Worm (Caenorhabditis elegans): ENCODE data around the gene M02G9.4.

Gene M02G9.4

ce11 chrII:10300954-10301353 is 16.2 kb upstream of the M02G9.4 start, which contains the start of gene mdt-22:
TSS of gene mdt-22 (plus strand) at chrII:10301216.
- peak; percentile 18 for TF ChIP-seq F49E8.2 (tag; optimal IDR thresholded peaks at IDR 0.05; ENCODE audit: insufficient read depth)
- peak; percentile 63 for TF ChIP-seq lin-26 (GFP tag; IDR thresholded peaks at IDR 0.05)
- peak; percentile 83 for TF ChIP-seq madf-6 (GFP tag; IDR thresholded peaks at IDR 0.05)
- TF ChIP-seq rcor-1 (GFP tag; IDR thresholded peaks at IDR 0.05), result peak; percentile 71
- peak; percentile 60 for TF ChIP-seq tlf-1 (GFP tag; optimal IDR thresholded peaks at IDR 0.05)
- no peak for TF ChIP-seq snpc-1.1 (tag; optimal IDR thresholded peaks at IDR 0.05; ENCODE audit: insufficient read depth)
- 0 out of 2 replicates have a peak, but pooled peaks have one; percentile 29 for TF ChIP-seq Y95B8A.8 (GFP tag; IDR thresholded peaks at IDR 0.05)
- TF ChIP-seq pbrm-1 (GFP tag; IDR thresholded peaks at IDR 0.05), result peak; percentile 66
- TF ChIP-seq egl-44 (GFP tag; IDR thresholded peaks at IDR 0.05), result no peak
- TF ChIP-seq F33H1.4 (GFP tag; IDR thresholded peaks at IDR 0.05), result peak; percentile 60
- no peak for TF ChIP-seq hrde-1 (tag; optimal IDR thresholded peaks at IDR 0.05; ENCODE audit: borderline replicate concordance)
- TF ChIP-seq ets-4 (GFP tag; optimal IDR thresholded peaks at IDR 0.05), result no peak
- peak; percentile 64 for TF ChIP-seq ceh-27 (GFP tag; optimal IDR thresholded peaks at IDR 0.05)
- no peak for TF ChIP-seq fkh-3 (tag; optimal IDR thresholded peaks at IDR 0.05)
- no peak for TF ChIP-seq F57C9.4 (tag; optimal IDR thresholded peaks at IDR 0.05)
- peak; percentile 50 for TF ChIP-seq K12H6.12 (tag; optimal IDR thresholded peaks at IDR 0.05)
- TF ChIP-seq B0019.2 (GFP tag; conservative IDR thresholded peaks at IDR 0.05), result 0 out of 2 replicates have a peak, but pooled peaks have one; percentile 43
- TF ChIP-seq ztf-26 (tag; optimal IDR thresholded peaks at IDR 0.05), result no peak
- TF ChIP-seq D2030.7 (GFP tag; IDR thresholded peaks at IDR 0.05), result peak; percentile 58; the same call in 1 of the 2 replicates
- peak; percentile 74 for TF ChIP-seq him-1 (tag; optimal IDR thresholded peaks at IDR 0.05)
- no peak for TF ChIP-seq nhr-120 (GFP tag; IDR thresholded peaks at IDR 0.05)
- peak; percentile 65 for TF ChIP-seq lin-40 (tag; optimal IDR thresholded peaks at IDR 0.05)
- TF ChIP-seq tbp1 (GFP tag; optimal IDR thresholded peaks at IDR 0.05), result peak; percentile 72
- TF ChIP-seq mel-28 (tag; optimal IDR thresholded peaks at IDR 0.05; ENCODE audit: borderline replicate concordance), result no peak
- TF ChIP-seq akir-1 (GFP tag; optimal IDR thresholded peaks at IDR 0.05), result no peak
- TF ChIP-seq sea-2 (GFP tag; IDR thresholded peaks at IDR 0.05), result no peak
- TF ChIP-seq die-1 (tag; optimal IDR thresholded peaks at IDR 0.05), result peak; percentile 25
- no peak for TF ChIP-seq lag-1 (GFP tag; IDR thresholded peaks at IDR 0.05)
- peak; percentile 66 for TF ChIP-seq ZK185.1 (tag; optimal IDR thresholded peaks at IDR 0.05; ENCODE audit: poor library complexity, severe bottlenecking)
- TF ChIP-seq T26A5.8 (tag; optimal IDR thresholded peaks at IDR 0.05), result peak; percentile 14
- no peak for TF ChIP-seq dpff-1 (tag; optimal IDR thresholded peaks at IDR 0.05)
- peak; percentile 60 for TF ChIP-seq ztf-18 (tag; optimal IDR thresholded peaks at IDR 0.05)
- TF ChIP-seq hmg-20 (GFP tag; IDR thresholded peaks at IDR 0.05), result no peak
- peak; percentile 55; the same call in 1 of the 2 replicates for TF ChIP-seq attf-3 (GFP tag; conservative IDR thresholded peaks at IDR 0.05)
- TF ChIP-seq bed-2 (GFP tag; IDR thresholded peaks at IDR 0.05), result no peak
- peak; percentile 55 for TF ChIP-seq hmg-1.2 (GFP tag; IDR thresholded peaks at IDR 0.05)
- no peak for TF ChIP-seq F22D6.2 (tag; optimal IDR thresholded peaks at IDR 0.05)
- TF ChIP-seq C06A6.2 (GFP tag; conservative IDR thresholded peaks at IDR 0.05), result no peak; the same call in 1 of the 2 replicates
- TF ChIP-seq hlh-12 (tag; optimal IDR thresholded peaks at IDR 0.05), result no peak
- peak; percentile 34; the same call in 1 of the 2 replicates for TF ChIP-seq cebp-1 (GFP tag; IDR thresholded peaks at IDR 0.05)
- peak; percentile 74 for TF ChIP-seq cebp-1 (tag; optimal IDR thresholded peaks at IDR 0.05)
- TF ChIP-seq ceh-91 (GFP tag; IDR thresholded peaks at IDR 0.05), result no peak
- no peak for TF ChIP-seq aptf-2 (GFP tag; conservative IDR thresholded peaks at IDR 0.05)
- peak; percentile 22 for TF ChIP-seq ama-1 (optimal IDR thresholded peaks at IDR 0.05)
- TF ChIP-seq ama-1 (GFP tag; optimal IDR thresholded peaks at IDR 0.05), result peak in 1 of 2 experiments; percentile 39
- no peak for TF ChIP-seq bed-1 (GFP tag; IDR thresholded peaks at IDR 0.05)
- TF ChIP-seq athp-1 (tag; optimal IDR thresholded peaks at IDR 0.05), result peak; percentile 50
- peak; percentile 64 for TF ChIP-seq B0336.3 (GFP tag; IDR thresholded peaks at IDR 0.05)
- no peak for TF ChIP-seq B0035.1 (tag; optimal IDR thresholded peaks at IDR 0.05)

Measured in whole organism, young adult.